Worm (Caenorhabditis elegans) whole organism, midembryonic: ENCODE measurements around the gene Y81B9A.2.

ENCODE experiments used
- flt-1 ChIP-seq: fragments of 200-800 bp; sonication (Bioruptor generic); IDR thresholded peaks from 2 replicates; pipeline ENCODE4 v1.3.6; 2022; ENCODE audit warnings: missing genetic modification characterization, missing compliant biosample characterization
- med-1 ChIP-seq: sonication (generic microtip); optimal IDR thresholded peaks from 2 replicates; lab custom pipeline; 2017; ENCODE audit warnings: missing genetic modification characterization, mild to moderate bottlenecking, missing compliant biosample characterization, antibody characterized with exemption, missing genetic modification reagents; ENCODE audit not compliant: insufficient read depth
- ztf-29 ChIP-seq: fragments of 200-800 bp; sonication (Bioruptor generic); IDR thresholded peaks from 2 replicates; pipeline ENCODE4 v1.3.6; 2022; ENCODE audit warnings: missing genetic modification reagents, missing genetic modification characterization, missing compliant biosample characterization

DNA sequence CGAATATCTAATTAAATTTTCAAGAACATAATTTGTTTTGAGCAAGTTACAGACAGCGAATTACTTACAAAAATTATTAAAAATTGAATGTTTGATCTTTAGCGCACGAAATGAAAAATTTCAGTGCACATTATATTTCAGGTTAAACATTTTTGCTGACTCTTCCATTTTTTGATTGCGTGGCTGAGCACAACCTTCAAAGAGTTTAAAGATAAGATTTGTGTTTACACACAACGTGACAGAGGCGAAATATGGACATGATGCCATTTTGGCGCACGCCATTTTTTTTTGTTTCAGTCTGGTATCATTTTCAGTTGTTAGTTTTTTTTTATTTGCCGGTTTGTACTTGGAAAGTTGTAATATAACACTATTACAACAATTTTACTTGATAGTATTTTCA is 28.7 kb downstream of the Y81B9A.2 start:
- TF ChIP-seq flt-1 (GFP tag; lab: Robert Waterston, UW) (no peak), ztf-29 (no peak), med-1 (no peak)
